Worm (Caenorhabditis elegans) whole organism, early embryonic: ENCODE measurements around the gene ZK180.6.
A peak's percentile ranks its signal among the peaks of the same experiment; 100 is the strongest.

Experiments
- B0310.2 ChIP-seq: sonication (generic microtip); optimal IDR thresholded peaks from 2 replicates; lab custom pipeline; 2016; ENCODE audit warnings: mild to moderate bottlenecking, missing genetic modification characterization, missing compliant biosample characterization
- F13C5.2 ChIP-seq: sonication (generic microtip); optimal IDR thresholded peaks from 2 replicates; lab custom pipeline; 2017; ENCODE audit warnings: mild to moderate bottlenecking, missing genetic modification characterization, inconsistent platforms, missing compliant biosample characterization
- aly-1 ChIP-seq: sonication (generic microtip); optimal IDR thresholded peaks from 2 replicates; lab custom pipeline; 2016; ENCODE audit warnings: missing genetic modification characterization, missing compliant biosample characterization
- ama-1 ChIP-seq: fragments of 150-350 bp; optimal IDR thresholded peaks from 2 replicates; lab custom pipeline; 2014
- ceh-13 ChIP-seq: fragments of 200-800 bp; sonication (Bioruptor generic); optimal IDR thresholded peaks from 2 replicates; lab custom pipeline; 2018; ENCODE audit warnings: mild to moderate bottlenecking, missing genetic modification characterization, missing compliant biosample characterization
- ceh-36 ChIP-seq: sonication (generic microtip); optimal IDR thresholded peaks from 2 replicates; lab custom pipeline; 2016; ENCODE audit warnings: missing genetic modification characterization, inconsistent platforms, missing compliant biosample characterization
- ets-7 ChIP-seq: sonication (generic microtip); optimal IDR thresholded peaks from 2 replicates; lab custom pipeline; 2016; ENCODE audit warnings: missing genotype, missing genetic modification characterization, missing compliant biosample characterization
- flt-1 ChIP-seq: fragments of 200-800 bp; sonication (Bioruptor generic); IDR thresholded peaks from 2 replicates; pipeline ENCODE4 v1.3.6; 2022; ENCODE audit warnings: missing genetic modification characterization, missing compliant biosample characterization
- hmbx-1 ChIP-seq: sonication (generic microtip); optimal IDR thresholded peaks from 2 replicates; lab custom pipeline; 2016; ENCODE audit warnings: mild to moderate bottlenecking, missing genetic modification characterization, missing compliant biosample characterization
- hmg-4 ChIP-seq: fragments of 200-800 bp; sonication (Bioruptor generic); optimal IDR thresholded peaks from 2 replicates; lab custom pipeline; 2018; ENCODE audit warnings: mild to moderate bottlenecking, missing genetic modification characterization, missing compliant biosample characterization
- hnd-1 ChIP-seq: sonication (generic microtip); optimal IDR thresholded peaks from 2 replicates; lab custom pipeline; 2016; ENCODE audit warnings: missing genetic modification characterization, missing compliant biosample characterization
- pes-1 ChIP-seq: fragments of 200-800 bp; sonication (Bioruptor generic); IDR thresholded peaks from 2 replicates; pipeline ENCODE4 v1.3.6; 2022; ENCODE audit warnings: missing genetic modification reagents, missing genetic modification characterization, missing compliant biosample characterization
- scrt-1 ChIP-seq: fragments of 200-800 bp; sonication (Bioruptor generic); IDR thresholded peaks from 2 replicates; pipeline ENCODE4 v1.3.6; 2022; ENCODE audit warnings: missing genetic modification characterization, missing compliant biosample characterization
- sea-1 ChIP-seq: fragments of 200-800 bp; sonication (Bioruptor generic); conservative IDR thresholded peaks from 2 replicates; pipeline ENCODE4 v1.3.6; 2022; ENCODE audit warnings: missing genetic modification characterization, missing compliant biosample characterization
- tbx-11 ChIP-seq: fragments of 200-800 bp; sonication (Bioruptor generic); IDR thresholded peaks from 2 replicates; pipeline ENCODE4 v1.3.6; 2022; ENCODE audit warnings: missing genetic modification characterization, missing compliant biosample characterization
- tbx-37 ChIP-seq: fragments of 200-800 bp; sonication (Bioruptor generic); conservative IDR thresholded peaks from 2 replicates; pipeline ENCODE4 v1.3.6; 2022; ENCODE audit warnings: missing genetic modification reagents, missing genetic modification characterization, missing compliant biosample characterization
- tra-4 ChIP-seq: sonication (generic microtip); optimal IDR thresholded peaks from 2 replicates; lab custom pipeline; 2017; ENCODE audit warnings: missing genetic modification characterization, missing compliant biosample characterization

Gene ZK180.6

ce11 chrIV:4559160-4559559, 34.3 kb upstream of the ZK180.6 start:
- TF ChIP-seq ceh-13 (no peak), sea-1 (GFP tag; lab: Robert Waterston, UW) (no peak), ceh-36 (no peak), hmbx-1 (tag; lab: Kevin White, UChicago) (no peak), aly-1 (tag; lab: Kevin White, UChicago) (no peak), hnd-1 (tag; lab: Kevin White, UChicago) (no peak), F13C5.2 (no peak), tbx-11 (GFP tag; lab: Robert Waterston, UW) (no peak), hmg-4 (GFP tag; lab: Kevin White, UChicago) (no peak), tra-4 (tag; lab: Kevin White, UChicago) (no peak), pes-1 (GFP tag; lab: Robert Waterston, UW) (no peak), flt-1 (GFP tag; lab: Robert Waterston, UW) (no peak)

ce11 chrIV:4557731-4558130, 32.9 kb upstream of the ZK180.6 start:
- TF ChIP-seq ceh-13 (no peak), tra-4 (tag; lab: Kevin White, UChicago) (no peak), pes-1 (GFP tag; lab: Robert Waterston, UW) (no peak), B0310.2 (tag; lab: Kevin White, UChicago) (no peak), ets-7 (tag; lab: Kevin White, UChicago) (no peak), ceh-36 (no peak), hmbx-1 (tag; lab: Kevin White, UChicago) (no peak), ama-1 (lab: Kevin White, UChicago) (no peak), flt-1 (GFP tag; lab: Robert Waterston, UW) (no peak), F13C5.2 (no peak), tbx-11 (GFP tag; lab: Robert Waterston, UW) (no peak), tbx-37 (GFP tag; lab: Robert Waterston, UW) (no peak), scrt-1 (GFP tag; lab: Robert Waterston, UW) (no peak), sea-1 (GFP tag; lab: Robert Waterston, UW) (no peak)

- no peak for TF ChIP-seq aly-1 (tag; lab: Kevin White, UChicago)
- TF ChIP-seq tbx-37 (GFP tag; lab: Robert Waterston, UW), result no peak
- TF ChIP-seq F13C5.2, result no peak
- no peak for TF ChIP-seq B0310.2 (tag; lab: Kevin White, UChicago)
- no peak for TF ChIP-seq tra-4 (tag; lab: Kevin White, UChicago)
- TF ChIP-seq ceh-13, result no peak
- TF ChIP-seq hmg-4 (GFP tag; lab: Kevin White, UChicago), result no peak
- TF ChIP-seq flt-1 (GFP tag; lab: Robert Waterston, UW), result no peak
- TF ChIP-seq hmbx-1 (tag; lab: Kevin White, UChicago), result no peak
- no peak for TF ChIP-seq sea-1 (GFP tag; lab: Robert Waterston, UW)
- TF ChIP-seq tbx-11 (GFP tag; lab: Robert Waterston, UW), result no peak
- no peak for TF ChIP-seq ets-7 (tag; lab: Kevin White, UChicago)
- no peak for TF ChIP-seq ceh-36
- no peak for TF ChIP-seq pes-1 (GFP tag; lab: Robert Waterston, UW)
- TF ChIP-seq hnd-1 (tag; lab: Kevin White, UChicago), result no peak
- no peak for TF ChIP-seq scrt-1 (GFP tag; lab: Robert Waterston, UW)
Measured at ce11 chrIV:4557130-4557529, 32.3 kb upstream of the ZK180.6 start.

ce11 chrIV:4551562-4551961, 26.7 kb upstream of the ZK180.6 start:
- TF ChIP-seq ceh-13 (no peak), pes-1 (GFP tag; lab: Robert Waterston, UW) (no peak), tbx-11 (GFP tag; lab: Robert Waterston, UW) (no peak), tbx-37 (GFP tag; lab: Robert Waterston, UW) (no peak), sea-1 (GFP tag; lab: Robert Waterston, UW) (no peak), F13C5.2 (no peak)

- TF ChIP-seq aly-1 (tag; lab: Kevin White, UChicago) (peak; percentile 5), sea-1 (GFP tag; lab: Robert Waterston, UW) (no peak)
Measured at ce11 chrIV:4548253-4548652, 23.4 kb upstream of the ZK180.6 start, which contains the start of gene ZK185.1. ZK185.1 (plus strand) TSS chrIV:4548553.

ce11 chrIV:4545818-4546217, 21.0 kb upstream of the ZK180.6 start, which contains the start of gene ZK185.5:
ZK185.5 (minus strand) TSS chrIV:4545918.
- no peak for TF ChIP-seq hmbx-1 (tag; lab: Kevin White, UChicago)
- no peak for TF ChIP-seq flt-1 (GFP tag; lab: Robert Waterston, UW)
- no peak for TF ChIP-seq B0310.2 (tag; lab: Kevin White, UChicago)
- TF ChIP-seq tra-4 (tag; lab: Kevin White, UChicago), result no peak
- TF ChIP-seq pes-1 (GFP tag; lab: Robert Waterston, UW), result no peak
- TF ChIP-seq scrt-1 (GFP tag; lab: Robert Waterston, UW), result no peak
- no peak for TF ChIP-seq hnd-1 (tag; lab: Kevin White, UChicago)
- no peak for TF ChIP-seq sea-1 (GFP tag; lab: Robert Waterston, UW)
- no peak for TF ChIP-seq F13C5.2
- no peak for TF ChIP-seq ets-7 (tag; lab: Kevin White, UChicago)

- TF ChIP-seq ceh-36 (no peak), sea-1 (GFP tag; lab: Robert Waterston, UW) (no peak), tbx-37 (GFP tag; lab: Robert Waterston, UW) (no peak), tbx-11 (GFP tag; lab: Robert Waterston, UW) (no peak), B0310.2 (tag; lab: Kevin White, UChicago) (no peak), hnd-1 (tag; lab: Kevin White, UChicago) (no peak), ama-1 (lab: Kevin White, UChicago) (no peak)
Measured at ce11 chrIV:4544215-4544614, 19.4 kb upstream of the ZK180.6 start.

ce11 chrIV:4542972-4543371, 18.1 kb upstream of the ZK180.6 start:
- no peak for TF ChIP-seq ets-7 (tag; lab: Kevin White, UChicago)
- no peak for TF ChIP-seq flt-1 (GFP tag; lab: Robert Waterston, UW)
- no peak for TF ChIP-seq hnd-1 (tag; lab: Kevin White, UChicago)
- no peak for TF ChIP-seq tbx-37 (GFP tag; lab: Robert Waterston, UW)
- TF ChIP-seq hmbx-1 (tag; lab: Kevin White, UChicago), result no peak
- TF ChIP-seq tra-4 (tag; lab: Kevin White, UChicago), result no peak
- TF ChIP-seq ama-1 (lab: Kevin White, UChicago), result no peak
- TF ChIP-seq ceh-36, result no peak
- TF ChIP-seq pes-1 (GFP tag; lab: Robert Waterston, UW), result no peak
- no peak for TF ChIP-seq F13C5.2
- TF ChIP-seq sea-1 (GFP tag; lab: Robert Waterston, UW), result no peak
- TF ChIP-seq ceh-13, result no peak
